Worm (Caenorhabditis elegans) whole organism, L4/young adult: ENCODE measurements around the gene srt-40.

Source experiments
- W03F9.2 ChIP-seq: fragments of 150-350 bp; optimal IDR thresholded peaks from 2 replicates; lab custom pipeline; 2014; ENCODE audit warnings: missing biosample characterization, missing genetic modification characterization
- dao-5 ChIP-seq: sonication (generic microtip); optimal IDR thresholded peaks from 2 replicates; lab custom pipeline; 2016; ENCODE audit warnings: missing genotype, missing genetic modification characterization, moderate library complexity, missing compliant biosample characterization
- him-1 ChIP-seq: sonication (generic microtip); optimal IDR thresholded peaks from 2 replicates; lab custom pipeline; 2016; ENCODE audit warnings: missing genotype, missing genetic modification reagents, missing genetic modification characterization, missing compliant biosample characterization

ce11 chrV:2215352-2215751 lies 9.3 kb upstream of the srt-40 start, which contains the start of gene nstp-8:
- no peak for TF ChIP-seq him-1
- TF ChIP-seq dao-5 (tag; lab: Kevin White, UChicago), result no peak
- no peak for TF ChIP-seq W03F9.2 (tag; lab: Kevin White, UChicago)
